Worm (Caenorhabditis elegans): ENCODE data around the gene F59E12.8.

DNA sequence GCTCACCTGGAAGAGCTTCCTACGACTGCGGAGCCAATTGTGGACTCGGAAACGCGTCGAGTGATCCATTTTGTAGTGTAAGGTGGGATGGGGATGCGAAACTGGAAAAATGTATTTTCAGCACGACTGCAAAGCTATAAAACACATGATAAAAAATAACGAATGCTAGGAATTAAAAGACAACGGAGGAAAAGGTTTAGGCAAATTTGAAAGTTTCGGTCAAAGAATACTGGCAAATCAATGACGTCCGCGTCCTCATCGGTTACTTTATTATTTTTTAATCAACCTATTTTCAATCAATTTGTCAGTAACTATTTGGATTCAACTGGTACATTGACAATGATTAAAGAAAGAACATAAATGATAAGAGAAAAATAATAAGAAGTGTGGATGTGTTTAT, 29.0 kb downstream of the F59E12.8 start, which contains the start of gene C17G10.7:
- TF ChIP-seq lsy-2 (tag; optimal IDR thresholded peaks at IDR 0.05) (no peak), unc-62 (GFP tag; optimal IDR thresholded peaks at IDR 0.05) (no peak), blmp-1 (tag; optimal IDR thresholded peaks at IDR 0.05) (no peak), snpc-4 (tag; optimal IDR thresholded peaks at IDR 0.05) (no peak), ces-1 (GFP tag; optimal IDR thresholded peaks at IDR 0.05) (no peak), mep-1 (tag; optimal IDR thresholded peaks at IDR 0.05) (no peak)

Measured in whole organism, mixed stage, embryonic.